Fruit fly (Drosophila melanogaster) whole organism, pupa: ENCODE data around the gene CG13738.

Experiments
- CG10348 ChIP-seq: fragments of 200-800 bp; sonication (Bioruptor generic); IDR thresholded peaks from 2 replicates; pipeline ENCODE4 v1.3.6; 2022; ENCODE audit warnings: missing biosample characterization, missing genetic modification characterization
- CG12605 ChIP-seq: fragments of 200-800 bp; sonication (Bioruptor generic); IDR thresholded peaks from 2 replicates; pipeline ENCODE4 v1.3.6; 2022; ENCODE audit warnings: missing biosample characterization, missing genetic modification characterization
- CG13204 ChIP-seq: fragments of 200-800 bp; sonication (Bioruptor generic); optimal IDR thresholded peaks from 2 replicates; lab custom pipeline; 2018; ENCODE audit warnings: missing biosample characterization, mild to moderate bottlenecking, missing genetic modification characterization, moderate library complexity
- CG14655 ChIP-seq: fragments of 200-800 bp; sonication (Bioruptor generic); optimal IDR thresholded peaks from 3 replicates; lab custom pipeline; 2017; ENCODE audit warnings: mild to moderate bottlenecking, missing biosample characterization, missing genetic modification reagents, missing genetic modification characterization
- CG15710 ChIP-seq: fragments of 200-800 bp; sonication (Bioruptor generic); optimal IDR thresholded peaks from 2 replicates; lab custom pipeline; 2018; ENCODE audit warnings: missing biosample characterization, mild to moderate bottlenecking, missing genetic modification characterization, moderate library complexity
- CG17806 ChIP-seq: fragments of 200-800 bp; sonication (Bioruptor generic); optimal IDR thresholded peaks from 2 replicates; lab custom pipeline; 2018; ENCODE audit warnings: missing biosample characterization, mild to moderate bottlenecking, missing genetic modification characterization, moderate library complexity
- CG32121 ChIP-seq: fragments of 200-800 bp; sonication (Bioruptor generic); IDR thresholded peaks from 2 replicates; pipeline ENCODE4 v1.3.6; 2022; ENCODE audit warnings: missing biosample characterization, missing genetic modification characterization
- CG34367 ChIP-seq: fragments of 200-800 bp; sonication (Bioruptor generic); optimal IDR thresholded peaks from 2 replicates; lab custom pipeline; 2018; ENCODE audit warnings: missing biosample characterization, mild to moderate bottlenecking, missing genetic modification characterization
- CG4496 ChIP-seq: fragments of 200-800 bp; sonication (Bioruptor generic); IDR thresholded peaks from 3 replicates; pipeline ENCODE4 v1.3.6; 2022; ENCODE audit warnings: missing biosample characterization, missing genetic modification characterization
- CG8159 ChIP-seq: fragments of 200-800 bp; sonication (Bioruptor generic); optimal IDR thresholded peaks from 3 replicates; lab custom pipeline; 2018; ENCODE audit warnings: missing biosample characterization, mild to moderate bottlenecking, missing genetic modification characterization, moderate library complexity
- CG8301 ChIP-seq: fragments of 200-800 bp; sonication (Bioruptor generic); optimal IDR thresholded peaks from 2 replicates; lab custom pipeline; 2018; ENCODE audit warnings: missing biosample characterization, mild to moderate bottlenecking, missing genetic modification characterization
- CG9948 ChIP-seq: fragments of 200-800 bp; sonication (Bioruptor generic); optimal IDR thresholded peaks from 2 replicates; lab custom pipeline; 2018; ENCODE audit warnings: missing biosample characterization, mild to moderate bottlenecking, missing genetic modification characterization, moderate library complexity
- D1 ChIP-seq: fragments of 200-800 bp; sonication (Bioruptor generic); optimal IDR thresholded peaks from 2 replicates; lab custom pipeline; 2018; ENCODE audit warnings: missing biosample characterization, mild to moderate bottlenecking, missing genetic modification characterization, moderate library complexity
- EcR ChIP-seq: fragments of 200-800 bp; sonication (Bioruptor generic); optimal IDR thresholded peaks from 3 replicates; lab custom pipeline; 2019; ENCODE audit warnings: missing biosample characterization, missing genetic modification characterization, mild to moderate bottlenecking, moderate library complexity, missing genetic modification reagents
- Ets98B ChIP-seq: fragments of 200-800 bp; sonication (Bioruptor generic); IDR thresholded peaks from 2 replicates; pipeline ENCODE4 v1.3.6; 2022; ENCODE audit warnings: missing biosample characterization, missing genetic modification characterization
- Pif1A ChIP-seq: fragments of 200-800 bp; sonication (Bioruptor generic); optimal IDR thresholded peaks from 3 replicates; lab custom pipeline; 2016; ENCODE audit warnings: missing biosample characterization, missing genetic modification characterization
- Pif1B ChIP-seq: fragments of 200-800 bp; sonication (Bioruptor generic); optimal IDR thresholded peaks from 3 replicates; lab custom pipeline; 2016; ENCODE audit warnings: missing biosample characterization, missing genetic modification characterization
- Snoo ChIP-seq: fragments of 200-800 bp; sonication (Bioruptor generic); optimal IDR thresholded peaks from 3 replicates; lab custom pipeline; 2017; ENCODE audit warnings: missing biosample characterization, mild to moderate bottlenecking, missing genetic modification characterization, inconsistent platforms
- fd96Ca ChIP-seq: fragments of 200-800 bp; sonication (Bioruptor generic); IDR thresholded peaks from 3 replicates; pipeline ENCODE4 v1.3.6; 2022; ENCODE audit warnings: missing biosample characterization, missing genetic modification characterization
- gl ChIP-seq: fragments of 200-800 bp; sonication (Bioruptor generic); optimal IDR thresholded peaks from 2 replicates; lab custom pipeline; 2018; ENCODE audit warnings: missing biosample characterization, mild to moderate bottlenecking, missing genetic modification characterization
- rn ChIP-seq: fragments of 200-800 bp; sonication (Bioruptor generic); IDR thresholded peaks from 2 replicates; pipeline ENCODE4 v1.3.6; 2022; ENCODE audit warnings: missing biosample characterization, missing genetic modification characterization

Gene CG13738

dm6 chr3L:13996437-13996836 is 23.2 kb upstream of the CG13738 start:
- TF ChIP-seq EcR (GFP tag; lab: Kevin White, UChicago): peak; percentile 91
- TF ChIP-seq D1 (tag; lab: Kevin White, UChicago): no peak
- TF ChIP-seq, all 21 proteins: peak for 1

- TF ChIP-seq CG4496 (GFP tag; lab: Robert Waterston, UW): peak; percentile 93
- peak; percentile 46; the same call in 1 of the 2 replicates for TF ChIP-seq rn (GFP tag; lab: Robert Waterston, UW)
- no peak for TF ChIP-seq CG10348 (GFP tag; lab: Robert Waterston, UW)
- peak; percentile 45 for TF ChIP-seq CG17806 (tag; lab: Kevin White, UChicago)
- TF ChIP-seq CG14655 (GFP tag; lab: Kevin White, UChicago): no peak
- peak; percentile 31 for TF ChIP-seq Snoo
- TF ChIP-seq gl (tag; lab: Kevin White, UChicago): no peak
- TF ChIP-seq CG8301 (tag; lab: Kevin White, UChicago): peak; percentile 47
- TF ChIP-seq CG13204 (GFP tag; lab: Kevin White, UChicago): no peak
- TF ChIP-seq CG15710: peak; percentile 46
- TF ChIP-seq CG32121 (GFP tag; lab: Robert Waterston, UW): peak; percentile 64; the same call in 1 of the 2 replicates
- peak; percentile 84 for TF ChIP-seq CG12605
- peak; percentile 58 for TF ChIP-seq CG8159 (tag; lab: Kevin White, UChicago)
- TF ChIP-seq Pif1A (GFP tag; lab: Kevin White, UChicago): no peak
- no peak for TF ChIP-seq CG34367 (tag; lab: Kevin White, UChicago)
- peak; percentile 50 for TF ChIP-seq CG9948 (tag; lab: Kevin White, UChicago)
- peak; percentile 14 for TF ChIP-seq D1 (tag; lab: Kevin White, UChicago)
- peak; percentile 85 for TF ChIP-seq Ets98B
- no peak for TF ChIP-seq fd96Ca
- no peak for TF ChIP-seq Pif1B
- peak; percentile 15 for TF ChIP-seq EcR (GFP tag; lab: Kevin White, UChicago)
- TF ChIP-seq, all 21 proteins: peak for 13
Observed at dm6 chr3L:13993742-13994719, 20.8 kb upstream of the CG13738 start, which contains the start of gene CtsK1. TSS of gene CtsK1 (plus strand) at chr3L:13994231.

DNA sequence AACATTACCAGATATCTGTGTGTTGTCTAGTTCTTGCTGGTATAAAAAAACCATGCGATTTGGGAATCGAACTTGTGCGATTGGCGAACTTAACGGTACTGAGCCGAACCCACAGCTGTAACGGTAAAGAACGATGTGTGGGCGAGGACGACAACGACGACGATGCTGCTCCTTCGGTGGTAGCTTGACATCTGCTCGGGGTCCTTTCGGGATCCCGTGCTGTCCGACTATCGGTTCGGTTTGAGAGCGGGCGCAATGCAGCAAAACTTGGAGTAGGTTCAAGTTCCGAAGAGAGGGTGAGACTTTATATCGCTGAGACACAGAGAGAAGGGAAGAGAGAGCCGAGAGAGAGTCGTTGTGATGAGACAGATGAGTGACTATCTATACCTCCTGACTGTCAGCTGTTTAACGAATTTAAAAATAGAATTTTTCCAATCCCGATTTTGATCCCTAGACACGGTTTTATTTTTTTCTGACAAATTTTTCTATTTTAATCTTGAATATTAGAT is 20.0 kb upstream of the CG13738 start, which contains the start of gene CG17364:
TSS of gene CG17364 (minus strand) at position 168 of the 509 bp plus-strand sequence.
- TF ChIP-seq CG13204 (GFP tag; lab: Kevin White, UChicago): no peak
- no peak for TF ChIP-seq CG9948 (tag; lab: Kevin White, UChicago)
- TF ChIP-seq CG15710: no peak
- no peak for TF ChIP-seq Pif1B
- TF ChIP-seq CG4496 (GFP tag; lab: Robert Waterston, UW): no peak
- TF ChIP-seq CG8159 (tag; lab: Kevin White, UChicago): no peak
- no peak for TF ChIP-seq CG32121 (GFP tag; lab: Robert Waterston, UW)
- TF ChIP-seq CG14655 (GFP tag; lab: Kevin White, UChicago): no peak
- no peak for TF ChIP-seq EcR (GFP tag; lab: Kevin White, UChicago)
- no peak for TF ChIP-seq CG34367 (tag; lab: Kevin White, UChicago)
- TF ChIP-seq CG8301 (tag; lab: Kevin White, UChicago): no peak
- no peak for TF ChIP-seq Snoo
- TF ChIP-seq fd96Ca: no peak
- TF ChIP-seq Pif1A (GFP tag; lab: Kevin White, UChicago): no peak
- no peak for TF ChIP-seq rn (GFP tag; lab: Robert Waterston, UW)
- TF ChIP-seq CG12605: no peak
- no peak for TF ChIP-seq gl (tag; lab: Kevin White, UChicago)
- TF ChIP-seq CG17806 (tag; lab: Kevin White, UChicago): no peak

DNA sequence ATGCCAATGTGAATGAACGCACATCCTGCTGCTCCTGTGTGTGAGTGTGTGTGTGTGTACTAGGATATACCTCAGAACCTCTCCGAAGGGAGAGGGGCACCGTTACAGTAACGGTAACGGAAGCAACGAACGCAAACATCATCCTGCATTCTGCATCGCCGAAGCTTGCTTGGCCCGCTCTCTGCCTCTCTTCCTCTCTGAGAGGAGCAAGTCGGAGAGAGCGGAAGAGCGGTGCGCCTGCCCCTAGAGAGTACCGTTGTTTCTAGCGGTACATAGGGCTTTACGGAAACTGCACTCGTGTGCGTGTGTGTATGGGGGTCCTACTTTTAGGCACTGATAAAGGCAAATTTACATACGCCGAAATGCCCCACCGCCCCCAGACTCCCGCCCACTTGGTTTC is 18.0 kb upstream of the CG13738 start:
- no peak for TF ChIP-seq CG34367 (tag; lab: Kevin White, UChicago)
- peak; percentile 20 for TF ChIP-seq CG13204 (GFP tag; lab: Kevin White, UChicago)

- no peak for TF ChIP-seq CG14655 (GFP tag; lab: Kevin White, UChicago)
- no peak for TF ChIP-seq Ets98B
- no peak for TF ChIP-seq CG10348 (GFP tag; lab: Robert Waterston, UW)
- no peak for TF ChIP-seq CG17806 (tag; lab: Kevin White, UChicago)
- no peak for TF ChIP-seq Pif1A (GFP tag; lab: Kevin White, UChicago)
- TF ChIP-seq EcR (GFP tag; lab: Kevin White, UChicago): no peak
- no peak for TF ChIP-seq CG32121 (GFP tag; lab: Robert Waterston, UW)
- TF ChIP-seq gl (tag; lab: Kevin White, UChicago): no peak
- TF ChIP-seq CG4496 (GFP tag; lab: Robert Waterston, UW): no peak
- no peak for TF ChIP-seq fd96Ca
- TF ChIP-seq D1 (tag; lab: Kevin White, UChicago): no peak
- TF ChIP-seq CG34367 (tag; lab: Kevin White, UChicago): no peak
- TF ChIP-seq, all 21 proteins: peak for 0
Observed at dm6 chr3L:13987578-13987977, 14.3 kb upstream of the CG13738 start, which contains the start of gene CG9040. TSS of gene CG9040 (plus strand) at chr3L:13987878.
